Worm (Caenorhabditis elegans) whole organism, early embryonic: ENCODE results near the gene aco-1.

Experiments
- B0310.2 ChIP-seq: sonication (generic microtip); optimal IDR thresholded peaks from 2 replicates; lab custom pipeline; 2016; ENCODE audit warnings: mild to moderate bottlenecking, missing genetic modification characterization, missing compliant biosample characterization
- F13C5.2 ChIP-seq: sonication (generic microtip); optimal IDR thresholded peaks from 2 replicates; lab custom pipeline; 2017; ENCODE audit warnings: mild to moderate bottlenecking, missing genetic modification characterization, inconsistent platforms, missing compliant biosample characterization
- aly-1 ChIP-seq: sonication (generic microtip); optimal IDR thresholded peaks from 2 replicates; lab custom pipeline; 2016; ENCODE audit warnings: missing genetic modification characterization, missing compliant biosample characterization
- ama-1 ChIP-seq: fragments of 150-350 bp; optimal IDR thresholded peaks from 2 replicates; lab custom pipeline; 2014
- ceh-13 ChIP-seq: fragments of 200-800 bp; sonication (Bioruptor generic); optimal IDR thresholded peaks from 2 replicates; lab custom pipeline; 2018; ENCODE audit warnings: mild to moderate bottlenecking, missing genetic modification characterization, missing compliant biosample characterization
- hmbx-1 ChIP-seq: sonication (generic microtip); optimal IDR thresholded peaks from 2 replicates; lab custom pipeline; 2016; ENCODE audit warnings: mild to moderate bottlenecking, missing genetic modification characterization, missing compliant biosample characterization
- hmg-4 ChIP-seq: fragments of 200-800 bp; sonication (Bioruptor generic); optimal IDR thresholded peaks from 2 replicates; lab custom pipeline; 2018; ENCODE audit warnings: mild to moderate bottlenecking, missing genetic modification characterization, missing compliant biosample characterization
- sea-1 ChIP-seq: fragments of 200-800 bp; sonication (Bioruptor generic); conservative IDR thresholded peaks from 2 replicates; pipeline ENCODE4 v1.3.6; 2022; ENCODE audit warnings: missing genetic modification characterization, missing compliant biosample characterization
- tbx-11 ChIP-seq: fragments of 200-800 bp; sonication (Bioruptor generic); IDR thresholded peaks from 2 replicates; pipeline ENCODE4 v1.3.6; 2022; ENCODE audit warnings: missing genetic modification characterization, missing compliant biosample characterization

DNA sequence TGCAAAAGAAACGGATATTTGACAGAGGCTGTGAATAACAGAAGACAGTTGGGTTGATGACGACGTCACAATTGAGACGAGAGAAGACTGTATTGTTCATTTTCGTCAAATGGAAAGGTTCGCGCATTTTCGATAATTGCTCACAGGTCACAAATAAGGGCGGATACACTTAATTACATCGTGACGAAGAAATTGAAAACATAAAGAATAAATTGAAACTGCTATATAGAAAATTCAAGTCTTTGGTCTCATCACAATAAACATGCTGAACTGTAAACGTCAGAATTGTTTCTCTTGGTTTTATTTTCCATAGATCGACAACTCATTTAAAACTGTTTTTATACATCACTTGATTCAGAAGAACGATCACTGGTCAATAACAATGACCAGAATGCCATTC is 12.8 kb upstream of the aco-1 start, which contains the start of gene ZK455.5:
- TF ChIP-seq hmbx-1 (tag; lab: Kevin White, UChicago), result no peak
- no peak for TF ChIP-seq ama-1
- no peak for TF ChIP-seq F13C5.2
- no peak for TF ChIP-seq aly-1
- TF ChIP-seq sea-1 (GFP tag; lab: Robert Waterston, UW), result no peak
- TF ChIP-seq tbx-11 (GFP tag; lab: Robert Waterston, UW), result no peak
- no peak for TF ChIP-seq ceh-13 (GFP tag; lab: Kevin White, UChicago)
- TF ChIP-seq B0310.2, result no peak
- no peak for TF ChIP-seq hmg-4
